Worm (Caenorhabditis elegans) whole organism, early embryonic: ENCODE data around the gene C01B10.7.

Experiments used
- hnd-1 ChIP-seq: sonication (generic microtip); optimal IDR thresholded peaks from 2 replicates; lab custom pipeline; 2016; ENCODE audit warnings: missing genetic modification characterization, missing compliant biosample characterization
- tbx-37 ChIP-seq: fragments of 200-800 bp; sonication (Bioruptor generic); conservative IDR thresholded peaks from 2 replicates; pipeline ENCODE4 v1.3.6; 2022; ENCODE audit warnings: missing genetic modification reagents, missing genetic modification characterization, missing compliant biosample characterization

ce11 chrIV:6618607-6619006 lies 19.7 kb upstream of the C01B10.7 start:
- TF ChIP-seq tbx-37 (GFP tag; lab: Robert Waterston, UW), result no peak
- TF ChIP-seq hnd-1 (tag; lab: Kevin White, UChicago), result no peak
